Fruit fly (Drosophila melanogaster): ENCODE measurements around the gene CG10621.

DNA sequence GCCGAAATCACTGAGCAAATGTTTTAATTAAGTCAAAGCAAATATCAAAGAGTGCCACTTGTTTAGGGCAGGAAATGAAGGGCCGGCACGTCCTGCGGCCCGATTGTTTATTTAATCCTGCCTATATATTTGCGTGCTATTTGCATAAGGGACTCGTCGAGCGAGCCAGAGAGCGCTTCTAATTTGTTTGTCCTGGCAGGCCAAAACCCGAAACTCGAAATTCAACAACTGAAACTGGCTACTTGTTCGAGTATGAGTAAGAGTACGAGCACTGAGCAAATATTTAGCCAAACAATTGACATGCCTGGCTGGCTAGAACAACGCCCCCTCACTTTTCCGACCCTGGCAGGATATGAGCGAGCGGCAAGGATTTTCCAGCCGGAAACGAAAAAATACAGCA, 36.6 kb downstream of the CG10621 start:
- TF ChIP-seq CTCF (optimal IDR thresholded peaks at IDR 0.05) (no peak), CG8478 (optimal IDR thresholded peaks at IDR 0.05) (no peak)
